Fruit fly (Drosophila melanogaster): ENCODE measurements around the gene CG3625.

- no peak for TF ChIP-seq h (optimal IDR thresholded peaks at IDR 0.05)
- TF ChIP-seq insv (optimal IDR thresholded peaks at IDR 0.05): no peak
- TF ChIP-seq Sin3A (optimal IDR thresholded peaks at IDR 0.05): no peak
- TF ChIP-seq psq (optimal IDR thresholded peaks at IDR 0.05): no peak
- TF ChIP-seq ttk (optimal IDR thresholded peaks at IDR 0.05): no peak
Measured at dm6 chr2L:305646-306045, 14.1 kb upstream of the CG3625 start, which contains the start of gene Plc21C.
